Worm (Caenorhabditis elegans) whole organism, midembryonic: Measurements from ENCODE around the gene fbxb-97.

Experiments
- T22C8.4 ChIP-seq: fragments of 200-800 bp; sonication (Bioruptor generic); IDR thresholded peaks from 2 replicates; pipeline ENCODE4 v1.3.6; 2022; ENCODE audit warnings: missing genetic modification characterization, missing compliant biosample characterization
- cog-1 ChIP-seq: sonication (generic microtip); optimal IDR thresholded peaks from 2 replicates; lab custom pipeline; 2016; ENCODE audit warnings: missing genetic modification characterization, missing compliant biosample characterization
- flt-1 ChIP-seq: fragments of 200-800 bp; sonication (Bioruptor generic); IDR thresholded peaks from 2 replicates; pipeline ENCODE4 v1.3.6; 2022; ENCODE audit warnings: missing genetic modification characterization, missing compliant biosample characterization
- klf-2 ChIP-seq: fragments of 200-800 bp; sonication (Bioruptor generic); conservative IDR thresholded peaks from 2 replicates; pipeline ENCODE4 v1.3.6; 2022; ENCODE audit warnings: missing genetic modification reagents, missing genetic modification characterization, missing compliant biosample characterization
- med-1 ChIP-seq: sonication (generic microtip); optimal IDR thresholded peaks from 2 replicates; lab custom pipeline; 2017; ENCODE audit warnings: missing genetic modification characterization, mild to moderate bottlenecking, missing compliant biosample characterization, antibody characterized with exemption, missing genetic modification reagents; ENCODE audit not compliant: insufficient read depth
- ref-1 ChIP-seq: fragments of 200-800 bp; sonication (Bioruptor generic); conservative IDR thresholded peaks from 2 replicates; pipeline ENCODE4 v1.3.6; 2022; ENCODE audit warnings: missing genetic modification reagents, missing genetic modification characterization, missing compliant biosample characterization
- ztf-23 ChIP-seq: fragments of 200-800 bp; sonication (Bioruptor generic); IDR thresholded peaks from 2 replicates; pipeline ENCODE4 v1.3.6; 2022; ENCODE audit warnings: missing genetic modification reagents, missing genetic modification characterization, missing compliant biosample characterization
- ztf-29 ChIP-seq: fragments of 200-800 bp; sonication (Bioruptor generic); IDR thresholded peaks from 2 replicates; pipeline ENCODE4 v1.3.6; 2022; ENCODE audit warnings: missing genetic modification reagents, missing genetic modification characterization, missing compliant biosample characterization

- TF ChIP-seq klf-2 (GFP tag; lab: Robert Waterston, UW) (no peak), ztf-23 (no peak), cog-1 (tag; lab: Kevin White, UChicago) (no peak), T22C8.4 (no peak), med-1 (no peak), flt-1 (GFP tag; lab: Robert Waterston, UW) (no peak), ref-1 (GFP tag; lab: Robert Waterston, UW) (no peak), ztf-29 (GFP tag; lab: Robert Waterston, UW) (no peak)
Observed at ce11 chrII:1869120-1869519, 21.2 kb upstream of the fbxb-97 start, which contains the start of gene math-14.
